Worm (Caenorhabditis elegans) whole organism, young adult: Measurements from ENCODE around the gene F53C3.1.

ENCODE experiments used
- B0019.2 ChIP-seq: fragments of 200-800 bp; sonication (Bioruptor generic); conservative IDR thresholded peaks from 2 replicates; pipeline ENCODE4 v1.3.6; 2022; ENCODE audit warnings: missing genetic modification reagents, missing genetic modification characterization, missing compliant biosample characterization
- C06A6.2 ChIP-seq: fragments of 200-800 bp; sonication (Bioruptor generic); conservative IDR thresholded peaks from 2 replicates; pipeline ENCODE4 v1.3.6; 2022; ENCODE audit warnings: missing genetic modification characterization, missing compliant biosample characterization
- D2030.7 ChIP-seq: fragments of 200-800 bp; sonication (Bioruptor generic); IDR thresholded peaks from 2 replicates; pipeline ENCODE4 v1.3.6; 2022; ENCODE audit warnings: missing genetic modification reagents, missing genetic modification characterization, missing compliant biosample characterization
- F10E7.11 ChIP-seq: sonication (generic microtip); optimal IDR thresholded peaks from 2 replicates; lab custom pipeline; 2017; ENCODE audit warnings: mild to moderate bottlenecking, missing genetic modification characterization, moderate library complexity, missing compliant biosample characterization
- F22D6.2 ChIP-seq: sonication (generic microtip); optimal IDR thresholded peaks from 2 replicates; lab custom pipeline; 2016; ENCODE audit warnings: mild to moderate bottlenecking, missing genetic modification characterization, missing compliant biosample characterization
- F33H1.4 ChIP-seq: fragments of 200-800 bp; sonication (Bioruptor generic); IDR thresholded peaks from 2 replicates; pipeline ENCODE4 v1.3.6; 2022; ENCODE audit warnings: missing genetic modification reagents, missing genetic modification characterization, missing compliant biosample characterization
- F37B4.10 ChIP-seq: fragments of 200-800 bp; sonication (Bioruptor generic); IDR thresholded peaks from 2 replicates; pipeline ENCODE4 v1.3.6; 2022; ENCODE audit warnings: missing genetic modification characterization, missing compliant biosample characterization
- F39B2.1 ChIP-seq: fragments of 200-800 bp; sonication (Bioruptor generic); IDR thresholded peaks from 2 replicates; pipeline ENCODE4 v1.3.6; 2022; ENCODE audit warnings: missing genetic modification reagents, missing genetic modification characterization, missing compliant biosample characterization
- F57C9.4 ChIP-seq: sonication (generic microtip); optimal IDR thresholded peaks from 2 replicates; lab custom pipeline; 2017; ENCODE audit warnings: mild to moderate bottlenecking, missing genetic modification characterization, missing compliant biosample characterization
- Y53G8AR.9 ChIP-seq: fragments of 200-800 bp; sonication (Bioruptor generic); conservative IDR thresholded peaks from 2 replicates; pipeline ENCODE4 v1.3.6; 2022; ENCODE audit warnings: missing genetic modification reagents, missing genetic modification characterization, missing compliant biosample characterization
- Y56A3A.18 ChIP-seq: fragments of 200-800 bp; sonication (Bioruptor generic); IDR thresholded peaks from 2 replicates; pipeline ENCODE4 v1.3.6; 2022; ENCODE audit warnings: missing genetic modification reagents, missing genetic modification characterization, missing compliant biosample characterization
- Y67H2A.10 ChIP-seq: fragments of 200-800 bp; sonication (Bioruptor generic); conservative IDR thresholded peaks from 2 replicates; pipeline ENCODE4 v1.3.6; 2022; ENCODE audit warnings: missing genetic modification reagents, missing genetic modification characterization, missing compliant biosample characterization
- ZK185.1 ChIP-seq: sonication (generic microtip); optimal IDR thresholded peaks from 2 replicates; lab custom pipeline; 2016; ENCODE audit warnings: mild to moderate bottlenecking, missing genetic modification characterization, missing compliant biosample characterization; ENCODE audit not compliant: poor library complexity, severe bottlenecking
- aptf-3 ChIP-seq: fragments of 200-800 bp; sonication (Bioruptor generic); IDR thresholded peaks from 2 replicates; pipeline ENCODE4 v1.3.6; 2022; ENCODE audit warnings: missing genetic modification characterization, missing compliant biosample characterization
- attf-5 ChIP-seq: fragments of 200-800 bp; sonication (Bioruptor generic); optimal IDR thresholded peaks from 2 replicates; lab custom pipeline; 2018; ENCODE audit warnings: mild to moderate bottlenecking, missing genetic modification characterization, missing compliant biosample characterization
- bed-1 ChIP-seq: fragments of 200-800 bp; sonication (Bioruptor generic); IDR thresholded peaks from 2 replicates; pipeline ENCODE4 v1.3.6; 2022; ENCODE audit warnings: missing genetic modification reagents, missing genetic modification characterization, missing compliant biosample characterization
- ccch-3 ChIP-seq: fragments of 200-800 bp; sonication (Bioruptor generic); optimal IDR thresholded peaks from 2 replicates; lab custom pipeline; 2018; ENCODE audit warnings: mild to moderate bottlenecking, missing genetic modification characterization, missing compliant biosample characterization
- ceh-100 ChIP-seq: fragments of 200-800 bp; sonication (Bioruptor generic); IDR thresholded peaks from 2 replicates; pipeline ENCODE4 v1.3.6; 2022; ENCODE audit warnings: missing genetic modification reagents, missing genetic modification characterization, missing compliant biosample characterization
- dox-1 ChIP-seq: fragments of 200-800 bp; sonication (Bioruptor generic); IDR thresholded peaks from 2 replicates; pipeline ENCODE4 v1.3.6; 2022; ENCODE audit warnings: missing genetic modification reagents, missing genetic modification characterization, missing compliant biosample characterization
- efl-1 ChIP-seq: fragments of 150-350 bp; optimal IDR thresholded peaks from 2 replicates; lab custom pipeline; 2014; ENCODE audit warnings: missing biosample characterization, missing genetic modification reagents, missing genetic modification characterization
- egl-18 ChIP-seq: fragments of 200-800 bp; sonication (Bioruptor generic); IDR thresholded peaks from 2 replicates; pipeline ENCODE4 v1.3.6; 2022; ENCODE audit warnings: missing genetic modification reagents, missing genetic modification characterization, missing compliant biosample characterization
- egl-44 ChIP-seq: fragments of 200-800 bp; sonication (Bioruptor generic); IDR thresholded peaks from 2 replicates; pipeline ENCODE4 v1.3.6; 2022; ENCODE audit warnings: missing genetic modification reagents, missing genetic modification characterization, missing compliant biosample characterization
- fkh-3 ChIP-seq: sonication (generic microtip); optimal IDR thresholded peaks from 2 replicates; lab custom pipeline; 2016; ENCODE audit warnings: mild to moderate bottlenecking, missing genetic modification characterization, missing compliant biosample characterization
- hlh-12 ChIP-seq: sonication (generic microtip); optimal IDR thresholded peaks from 2 replicates; lab custom pipeline; 2016; ENCODE audit warnings: missing genetic modification characterization, missing compliant biosample characterization
- hlh-26 ChIP-seq: fragments of 200-800 bp; sonication (Bioruptor generic); conservative IDR thresholded peaks from 2 replicates; pipeline ENCODE4 v1.3.6; 2022; ENCODE audit warnings: missing genetic modification reagents, missing genetic modification characterization, missing compliant biosample characterization
- hrde-1 ChIP-seq: sonication (generic microtip); optimal IDR thresholded peaks from 2 replicates; lab custom pipeline; 2016; ENCODE audit warnings: missing genetic modification characterization, mild to moderate bottlenecking, missing compliant biosample characterization, moderate library complexity, missing genotype, missing genetic modification reagents, borderline replicate concordance
- hsf-1 ChIP-seq: fragments of 200-800 bp; sonication (Bioruptor generic); IDR thresholded peaks from 2 replicates; pipeline ENCODE4 v1.3.6; 2022; ENCODE audit warnings: missing genetic modification reagents, missing genetic modification characterization, missing compliant biosample characterization
- let-607 ChIP-seq, 2 experiments: fragments of 200-800 bp in 1 of 2; sonication (Bioruptor generic) in 1 of 2; sonication (generic microtip) in 1 of 2; optimal IDR thresholded peaks; 2 replicates each; lab custom pipeline; 2016 to 2018; ENCODE audit warnings: mild to moderate bottlenecking in 2 of 2, missing compliant biosample characterization in 2 of 2, missing genetic modification characterization in 2 of 2, moderate library complexity in 2 of 2, missing genotype in 1 of 2
- lin-35 ChIP-seq, 3 experiments: fragments of 150-350 bp in 2 of 3; sonication (generic microtip) in 1 of 3; optimal IDR thresholded peaks; 2 replicates each; lab custom pipeline; 2014 to 2018; ENCODE audit warnings: missing biosample characterization in 3 of 3, missing genetic modification characterization in 3 of 3, missing genetic modification reagents in 3 of 3
- lin-40 ChIP-seq: sonication (generic microtip); optimal IDR thresholded peaks from 2 replicates; lab custom pipeline; 2016; ENCODE audit warnings: missing genetic modification characterization, mild to moderate bottlenecking, missing compliant biosample characterization, missing genotype, missing genetic modification reagents
- lir-1 ChIP-seq: fragments of 200-800 bp; sonication (Bioruptor generic); conservative IDR thresholded peaks from 2 replicates; pipeline ENCODE4 v1.3.6; 2022; ENCODE audit warnings: missing genetic modification reagents, missing genetic modification characterization, missing compliant biosample characterization
- lsy-27 ChIP-seq: sonication (generic microtip); optimal IDR thresholded peaks from 2 replicates; lab custom pipeline; 2017; ENCODE audit warnings: missing genetic modification characterization, mild to moderate bottlenecking, missing compliant biosample characterization, antibody characterized with exemption, missing genotype, borderline replicate concordance; ENCODE audit not compliant: insufficient read depth
- madf-10 ChIP-seq: sonication (generic microtip); optimal IDR thresholded peaks from 2 replicates; lab custom pipeline; 2016; ENCODE audit warnings: mild to moderate bottlenecking, missing genetic modification characterization, missing compliant biosample characterization
- madf-8 ChIP-seq: fragments of 200-800 bp; sonication (Bioruptor generic); conservative IDR thresholded peaks from 2 replicates; pipeline ENCODE4 v1.3.6; 2022; ENCODE audit warnings: missing genetic modification reagents, missing genetic modification characterization, missing compliant biosample characterization
- mcd-1 ChIP-seq: fragments of 200-800 bp; sonication (Bioruptor generic); IDR thresholded peaks from 2 replicates; pipeline ENCODE4 v1.3.6; 2022; ENCODE audit warnings: missing genetic modification reagents, missing genetic modification characterization, missing compliant biosample characterization
- mel-28 ChIP-seq: sonication (generic microtip); optimal IDR thresholded peaks from 2 replicates; lab custom pipeline; 2016; ENCODE audit warnings: borderline replicate concordance, mild to moderate bottlenecking, missing genetic modification characterization, missing compliant biosample characterization
- nfyb-1 ChIP-seq: fragments of 200-800 bp; sonication (Bioruptor generic); IDR thresholded peaks from 2 replicates; pipeline ENCODE4 v1.3.6; 2022; ENCODE audit warnings: missing genetic modification reagents, missing genetic modification characterization, missing compliant biosample characterization
- nhr-27 ChIP-seq: fragments of 200-800 bp; sonication (Bioruptor generic); optimal IDR thresholded peaks from 2 replicates; lab custom pipeline; 2018; ENCODE audit warnings: mild to moderate bottlenecking, missing genetic modification characterization, moderate library complexity, missing compliant biosample characterization
- pha-4 ChIP-seq: fragments of 150-350 bp; sonication (generic microtip); optimal IDR thresholded peaks from 2 replicates; lab custom pipeline; 2014; ENCODE audit warnings: missing biosample characterization, missing genetic modification reagents, missing genetic modification characterization
- sdz-38 ChIP-seq: sonication (generic microtip); optimal IDR thresholded peaks from 2 replicates; lab custom pipeline; 2016; ENCODE audit warnings: missing genotype, missing genetic modification characterization, missing compliant biosample characterization
- snpc-1.3 ChIP-seq: sonication (generic microtip); optimal IDR thresholded peaks from 2 replicates; lab custom pipeline; 2017; ENCODE audit warnings: missing genetic modification characterization, mild to moderate bottlenecking, missing compliant biosample characterization, antibody characterized with exemption, moderate library complexity, missing genotype, missing genetic modification reagents; ENCODE audit not compliant: insufficient read depth
- somi-1 ChIP-seq: fragments of 200-800 bp; sonication (Bioruptor generic); optimal IDR thresholded peaks from 2 replicates; lab custom pipeline; 2018; ENCODE audit warnings: mild to moderate bottlenecking, missing genetic modification characterization, missing compliant biosample characterization
- sptf-2 ChIP-seq: fragments of 200-800 bp; sonication (Bioruptor generic); optimal IDR thresholded peaks from 2 replicates; lab custom pipeline; 2018; ENCODE audit warnings: mild to moderate bottlenecking, missing genetic modification characterization, missing compliant biosample characterization
- tbp1 ChIP-seq: fragments of 200-800 bp; sonication (Bioruptor generic); optimal IDR thresholded peaks from 2 replicates; lab custom pipeline; 2018; ENCODE audit warnings: mild to moderate bottlenecking, missing genetic modification characterization, missing compliant biosample characterization
- unc-130 ChIP-seq: sonication (generic microtip); optimal IDR thresholded peaks from 2 replicates; lab custom pipeline; 2016; ENCODE audit warnings: missing genetic modification reagents, missing genetic modification characterization, missing compliant biosample characterization
- xnd-1 ChIP-seq: sonication (generic microtip); optimal IDR thresholded peaks from 2 replicates; lab custom pipeline; 2016; ENCODE audit warnings: missing genotype, missing genetic modification reagents, missing genetic modification characterization, missing compliant biosample characterization
- zfh-2 ChIP-seq: fragments of 200-800 bp; sonication (Bioruptor generic); conservative IDR thresholded peaks from 2 replicates; pipeline ENCODE4 v1.3.6; 2022; ENCODE audit warnings: missing genetic modification reagents, missing genetic modification characterization, missing compliant biosample characterization
- ztf-18 ChIP-seq: sonication (generic microtip); optimal IDR thresholded peaks from 2 replicates; lab custom pipeline; 2016; ENCODE audit warnings: missing genotype, mild to moderate bottlenecking, missing genetic modification characterization, missing compliant biosample characterization

F53C3.1 gene

DNA sequence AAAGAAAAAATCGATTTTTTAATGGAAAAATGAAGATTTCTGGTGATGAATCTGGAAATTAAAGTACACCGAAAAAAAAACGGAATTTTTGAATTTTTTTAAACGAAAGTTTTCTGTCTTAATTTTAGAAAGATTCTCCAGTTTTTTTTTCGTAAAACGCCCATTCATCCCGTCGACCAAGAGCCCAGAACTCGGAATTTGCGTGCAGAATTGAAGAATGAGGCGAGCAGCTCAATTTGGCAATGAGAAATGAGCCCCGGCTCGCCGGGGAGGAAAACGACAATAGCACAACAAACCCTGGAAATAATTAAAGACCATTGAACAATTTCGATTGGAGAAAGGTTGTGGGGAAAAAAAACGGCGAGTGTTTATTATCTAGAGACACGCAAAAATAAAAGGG lies 20.0 kb downstream of the F53C3.1 start (continued):
- TF ChIP-seq lsy-27 (tag; lab: Kevin White, UChicago) (no peak), hlh-12 (tag; lab: Kevin White, UChicago) (no peak), D2030.7 (no peak), sptf-2 (no peak), F10E7.11 (tag; lab: Kevin White, UChicago) (no peak), egl-18 (GFP tag; lab: Robert Waterston, UW) (no peak), hsf-1 (GFP tag; lab: Robert Waterston, UW) (peak; percentile 40; the same call in 1 of the 2 replicates), F57C9.4 (tag; lab: Kevin White, UChicago) (no peak), C06A6.2 (GFP tag; lab: Robert Waterston, UW) (no peak), xnd-1 (tag; lab: Kevin White, UChicago) (peak; percentile 51), nhr-27 (tag; lab: Kevin White, UChicago) (no peak), dox-1 (no peak), nfyb-1 (GFP tag; lab: Robert Waterston, UW) (no peak), somi-1 (no peak), Y56A3A.18 (no peak), aptf-3 (GFP tag; lab: Robert Waterston, UW) (no peak), pha-4 (tag; lab: Kevin White, UChicago) (no peak), lin-35 (GFP tag; optimal IDR thresholded peaks at IDR 0.05; lab: Kevin White, UChicago) (no peak), mcd-1 (GFP tag; lab: Robert Waterston, UW) (no peak), unc-130 (GFP tag; lab: Kevin White, UChicago) (peak; percentile 54), B0019.2 (GFP tag; lab: Robert Waterston, UW) (no peak), F22D6.2 (no peak), F33H1.4 (GFP tag; lab: Robert Waterston, UW) (peak; percentile 33; the same call in 1 of the 2 replicates), Y53G8AR.9 (no peak), snpc-1.3 (no peak), lin-40 (tag; lab: Kevin White, UChicago) (no peak), Y67H2A.10 (no peak), ccch-3 (no peak), ztf-18 (no peak), F37B4.10 (no peak), tbp1 (GFP tag; lab: Kevin White, UChicago) (peak; percentile 39), hlh-26 (GFP tag; lab: Robert Waterston, UW) (no peak), hrde-1 (tag; lab: Kevin White, UChicago) (no peak), mel-28 (tag; lab: Kevin White, UChicago) (no peak), madf-8 (GFP tag; lab: Robert Waterston, UW) (no peak), lir-1 (GFP tag; lab: Robert Waterston, UW) (no peak), F39B2.1 (peak; percentile 78; the same call in 1 of the 2 replicates), efl-1 (GFP tag; lab: Kevin White, UChicago) (no peak), fkh-3 (no peak), egl-44 (GFP tag; lab: Robert Waterston, UW) (no peak), let-607 (tag; optimal IDR thresholded peaks at IDR 0.05; lab: Kevin White, UChicago) (no peak), madf-10 (tag; lab: Kevin White, UChicago) (no peak), ceh-100 (GFP tag; lab: Robert Waterston, UW) (0 out of 2 replicates have a peak, but pooled peaks have one; percentile 23), sdz-38 (no peak), zfh-2 (no peak), ZK185.1 (tag; lab: Kevin White, UChicago) (no peak), bed-1 (GFP tag; lab: Robert Waterston, UW) (0 out of 2 replicates have a peak, but pooled peaks have one; percentile 72), attf-5 (GFP tag; lab: Kevin White, UChicago) (no peak)
